Fruit fly (Drosophila melanogaster) whole organism, embryonic: ENCODE results near the gene Drsl2.

Source experiments
- Adf1 ChIP-seq: fragments of 200-800 bp; sonication (Bioruptor generic); IDR thresholded peaks from 2 replicates; pipeline ENCODE4 v1.3.6; 2022; ENCODE audit warnings: missing biosample characterization, missing genetic modification characterization
- Blimp-1 ChIP-seq: fragments of 200-800 bp; sonication (Bioruptor generic); optimal IDR thresholded peaks from 3 replicates; lab custom pipeline; 2018; ENCODE audit warnings: missing biosample characterization, missing genetic modification characterization, mild to moderate bottlenecking, moderate library complexity, missing genetic modification reagents
- BtbVII ChIP-seq: fragments of 200-800 bp; sonication (Bioruptor generic); optimal IDR thresholded peaks from 3 replicates; lab custom pipeline; 2017; ENCODE audit warnings: missing biosample characterization, mild to moderate bottlenecking, missing genetic modification characterization
- Bteb2 ChIP-seq: fragments of 200-800 bp; sonication (Bioruptor generic); optimal IDR thresholded peaks from 2 replicates; lab custom pipeline; 2016; ENCODE audit warnings: missing biosample characterization, missing genetic modification characterization
- CG10274 ChIP-seq: fragments of 200-800 bp; sonication (Bioruptor generic); optimal IDR thresholded peaks from 3 replicates; lab custom pipeline; 2017; ENCODE audit warnings: missing biosample characterization, mild to moderate bottlenecking, missing genetic modification characterization
- CG10959 ChIP-seq: fragments of 200-800 bp; sonication (Bioruptor generic); IDR thresholded peaks from 2 replicates; pipeline ENCODE4 v1.3.6; 2022; ENCODE audit warnings: missing biosample characterization, missing genetic modification characterization
- CG10979 ChIP-seq: fragments of 200-800 bp; sonication (Bioruptor generic); optimal IDR thresholded peaks from 2 replicates; lab custom pipeline; 2018; ENCODE audit warnings: missing biosample characterization, mild to moderate bottlenecking, missing genetic modification characterization, moderate library complexity
- CG15073 ChIP-seq: fragments of 200-800 bp; sonication (Bioruptor generic); optimal IDR thresholded peaks from 2 replicates; lab custom pipeline; 2016; ENCODE audit warnings: missing biosample characterization, missing genetic modification characterization
- CG15269 ChIP-seq: fragments of 200-800 bp; sonication (Bioruptor generic); optimal IDR thresholded peaks from 2 replicates; lab custom pipeline; 2018; ENCODE audit warnings: missing biosample characterization, mild to moderate bottlenecking, missing genetic modification characterization, moderate library complexity
- CG17829 ChIP-seq: fragments of 200-800 bp; optimal IDR thresholded peaks from 2 replicates; lab custom pipeline; 2019; ENCODE audit warnings: missing biosample characterization, mild to moderate bottlenecking, missing genetic modification characterization, moderate library complexity
- CG18262 ChIP-seq: fragments of 200-800 bp; optimal IDR thresholded peaks from 3 replicates; lab custom pipeline; 2019; ENCODE audit warnings: missing biosample characterization, mild to moderate bottlenecking, missing genetic modification characterization, moderate library complexity
- CG30020 ChIP-seq: fragments of 200-800 bp; optimal IDR thresholded peaks from 2 replicates; lab custom pipeline; 2019; ENCODE audit warnings: missing biosample characterization, mild to moderate bottlenecking, missing genetic modification characterization, moderate library complexity
- CG34422 ChIP-seq: fragments of 200-800 bp; sonication (Bioruptor generic); IDR thresholded peaks from 3 replicates; pipeline ENCODE4 v1.3.6; 2022; ENCODE audit warnings: missing biosample characterization, missing genetic modification characterization
- CG7556 ChIP-seq: fragments of 200-800 bp; sonication (Bioruptor generic); optimal IDR thresholded peaks from 2 replicates; lab custom pipeline; 2017; ENCODE audit warnings: missing biosample characterization, mild to moderate bottlenecking, missing genetic modification characterization
- CG7963 ChIP-seq: fragments of 200-800 bp; sonication (Bioruptor generic); IDR thresholded peaks from 3 replicates; pipeline ENCODE4 v1.3.6; 2022; ENCODE audit warnings: missing biosample characterization, missing genetic modification characterization; ENCODE audit not compliant: partially characterized antibody
- CG8281 ChIP-seq: fragments of 200-800 bp; sonication (Bioruptor generic); optimal IDR thresholded peaks from 2 replicates; lab custom pipeline; 2018; ENCODE audit warnings: missing biosample characterization, mild to moderate bottlenecking, missing genetic modification characterization, moderate library complexity
- CG8388 ChIP-seq: fragments of 200-800 bp; sonication (Bioruptor generic); optimal IDR thresholded peaks from 2 replicates; lab custom pipeline; 2019; ENCODE audit warnings: missing biosample characterization, mild to moderate bottlenecking, missing genetic modification characterization, moderate library complexity
- CG9727 ChIP-seq: fragments of 200-800 bp; sonication (Bioruptor generic); optimal IDR thresholded peaks from 3 replicates; lab custom pipeline; 2017; ENCODE audit warnings: missing biosample characterization, mild to moderate bottlenecking, missing genetic modification characterization
- D ChIP-seq, 2 experiments: fragments of 200-800 bp in 1 of 2; fragments of >200 bp in 1 of 2; sonication (Bioruptor generic) in 1 of 2; optimal IDR thresholded peaks; 2 replicates in 1 of 2; 3 replicates in 1 of 2; lab custom pipeline; 2017; ENCODE audit warnings: mild to moderate bottlenecking in 1 of 2, missing biosample characterization in 1 of 2, missing genetic modification characterization in 1 of 2, missing genetic modification reagents in 1 of 2
- Dad ChIP-seq: fragments of 200-800 bp; sonication (Bioruptor generic); optimal IDR thresholded peaks from 3 replicates; lab custom pipeline; 2016; ENCODE audit warnings: missing biosample characterization, missing genetic modification characterization
- E2f1 ChIP-seq: fragments of 200-800 bp; sonication (Bioruptor generic); IDR thresholded peaks from 2 replicates; pipeline ENCODE4 v1.3.6; 2022; ENCODE audit warnings: missing biosample characterization, missing genetic modification characterization
- Ets65A ChIP-seq: fragments of 200-800 bp; sonication (Bioruptor generic); peaks from one replicate; lab custom pipeline; 2016; ENCODE audit warnings: missing biosample characterization, missing genetic modification characterization
- HLHmδ ChIP-seq: fragments of 200-800 bp; sonication (Bioruptor generic); optimal IDR thresholded peaks from 2 replicates; lab custom pipeline; 2018; ENCODE audit warnings: missing biosample characterization, mild to moderate bottlenecking, missing genetic modification characterization, moderate library complexity
- Hand ChIP-seq: fragments of 200-800 bp; sonication (Bioruptor generic); optimal IDR thresholded peaks from 2 replicates; lab custom pipeline; 2017; ENCODE audit warnings: mild to moderate bottlenecking, missing biosample characterization, missing genetic modification reagents, missing genetic modification characterization
- Hr78 ChIP-seq, 2 experiments: fragments of 200-800 bp in 1 of 2; fragments of >200 bp in 1 of 2; sonication (Bioruptor generic) in 1 of 2; optimal IDR thresholded peaks; 2 replicates each; lab custom pipeline; 2017 to 2019; ENCODE audit warnings: missing biosample characterization in 2 of 2, missing genetic modification characterization in 2 of 2, mild to moderate bottlenecking in 1 of 2, moderate library complexity in 1 of 2
- Oli ChIP-seq: fragments of 200-800 bp; sonication (Bioruptor generic); optimal IDR thresholded peaks from 2 replicates; lab custom pipeline; 2018; ENCODE audit warnings: missing biosample characterization, mild to moderate bottlenecking, missing genetic modification characterization, moderate library complexity
- PHDP ChIP-seq: fragments of 200-800 bp; sonication (Bioruptor generic); optimal IDR thresholded peaks from 3 replicates; lab custom pipeline; 2018; ENCODE audit warnings: missing biosample characterization, mild to moderate bottlenecking, missing genetic modification characterization, moderate library complexity
- Sox102F ChIP-seq: fragments of 200-800 bp; sonication (Bioruptor generic); optimal IDR thresholded peaks from 2 replicates; lab custom pipeline; 2018; ENCODE audit warnings: missing biosample characterization, mild to moderate bottlenecking, missing genetic modification characterization, moderate library complexity
- Tbp ChIP-seq: fragments of >200 bp; optimal IDR thresholded peaks from 2 replicates; lab custom pipeline; 2018; ENCODE audit warnings: missing biosample characterization, missing genetic modification characterization
- ab ChIP-seq: fragments of 200-800 bp; sonication (Bioruptor generic); optimal IDR thresholded peaks from 2 replicates; lab custom pipeline; 2016; ENCODE audit warnings: missing biosample characterization, missing genetic modification characterization
- ase ChIP-seq: fragments of 200-800 bp; sonication (Bioruptor generic); IDR thresholded peaks from 3 replicates; pipeline ENCODE4 v1.3.6; 2022; ENCODE audit warnings: missing biosample characterization, missing genetic modification characterization
- bsh ChIP-seq, 2 experiments: fragments of 200-800 bp; sonication (Bioruptor generic); optimal IDR thresholded peaks; 2 replicates each; lab custom pipeline; 2017 to 2018; ENCODE audit warnings: mild to moderate bottlenecking in 2 of 2, missing biosample characterization in 2 of 2, missing genetic modification characterization in 2 of 2, moderate library complexity in 1 of 2
- corto ChIP-seq: fragments of 200-800 bp; sonication (Bioruptor generic); optimal IDR thresholded peaks from 2 replicates; lab custom pipeline; 2016; ENCODE audit warnings: missing biosample characterization, mild to moderate bottlenecking, missing genetic modification characterization, moderate library complexity
- dmrt11E ChIP-seq: fragments of 200-800 bp; sonication (Bioruptor generic); optimal IDR thresholded peaks from 3 replicates; lab custom pipeline; 2018; ENCODE audit warnings: missing biosample characterization, mild to moderate bottlenecking, missing genetic modification characterization, moderate library complexity
- dpn ChIP-seq, 2 experiments: fragments of 200-800 bp; sonication (Bioruptor generic); optimal IDR thresholded peaks; 3 replicates each; lab custom pipeline; 2016; ENCODE audit warnings: missing biosample characterization in 2 of 2, missing genetic modification characterization in 2 of 2
- fru ChIP-seq: fragments of >200 bp; optimal IDR thresholded peaks from 2 replicates; lab custom pipeline; 2017
- gsb-n ChIP-seq: fragments of 200-800 bp; sonication (Bioruptor generic); optimal IDR thresholded peaks from 3 replicates; lab custom pipeline; 2018; ENCODE audit warnings: missing biosample characterization, mild to moderate bottlenecking, missing genetic modification characterization
- insv ChIP-seq, 2 experiments: fragments of 200-800 bp; sonication (Bioruptor generic); optimal IDR thresholded peaks; 3 replicates each; lab custom pipeline; 2016 to 2018; ENCODE audit warnings: missing biosample characterization in 2 of 2, missing genetic modification characterization in 2 of 2
- klu ChIP-seq: fragments of 200-800 bp; sonication (Bioruptor generic); IDR thresholded peaks from 2 replicates; pipeline ENCODE4 v1.3.6; 2022; ENCODE audit warnings: missing biosample characterization, missing genetic modification characterization
- nmo ChIP-seq: fragments of 200-800 bp; sonication (Bioruptor generic); optimal IDR thresholded peaks from 2 replicates; lab custom pipeline; 2018; ENCODE audit warnings: missing biosample characterization, mild to moderate bottlenecking, missing genetic modification characterization, moderate library complexity
- nom ChIP-seq: fragments of 200-800 bp; sonication (Bioruptor generic); optimal IDR thresholded peaks from 2 replicates; lab custom pipeline; 2017; ENCODE audit warnings: missing biosample characterization, missing genetic modification characterization, mild to moderate bottlenecking, moderate library complexity, missing genetic modification reagents
- odd ChIP-seq: fragments of 200-800 bp; sonication (Bioruptor generic); optimal IDR thresholded peaks from 2 replicates; lab custom pipeline; 2017; ENCODE audit warnings: missing biosample characterization, mild to moderate bottlenecking, missing genetic modification characterization
- org-1 ChIP-seq: fragments of 200-800 bp; sonication (Bioruptor generic); optimal IDR thresholded peaks from 2 replicates; lab custom pipeline; 2017; ENCODE audit warnings: missing biosample characterization, missing genetic modification characterization
- pita ChIP-seq: fragments of 200-800 bp; sonication (Bioruptor generic); optimal IDR thresholded peaks from 2 replicates; lab custom pipeline; 2017; ENCODE audit warnings: missing biosample characterization, mild to moderate bottlenecking, missing genetic modification characterization
- rib ChIP-seq: fragments of 200-800 bp; sonication (Bioruptor generic); IDR thresholded peaks from 2 replicates; pipeline ENCODE4 v1.3.6; 2022; ENCODE audit warnings: missing biosample characterization, missing genetic modification characterization
- salm ChIP-seq: fragments of 200-800 bp; sonication (Bioruptor generic); optimal IDR thresholded peaks from 2 replicates; lab custom pipeline; 2018; ENCODE audit warnings: missing biosample characterization, mild to moderate bottlenecking, missing genetic modification characterization
- sc ChIP-seq, 3 experiments: fragments of >200 bp in 2 of 3; fragments of 200-800 bp in 1 of 3; sonication (Bioruptor generic) in 1 of 3; optimal IDR thresholded peaks; 2 replicates in 2 of 3; 3 replicates in 1 of 3; lab custom pipeline; 2017; ENCODE audit warnings: mild to moderate bottlenecking in 1 of 3, missing biosample characterization in 1 of 3, missing genetic modification characterization in 1 of 3, missing genetic modification reagents in 1 of 3
- sens-2 ChIP-seq: fragments of 200-800 bp; sonication (Bioruptor generic); IDR thresholded peaks from 2 replicates; pipeline ENCODE4 v1.3.6; 2022; ENCODE audit warnings: missing biosample characterization, missing genetic modification characterization

Gene Drsl2

dm6 chr3L:3338882-3339590 lies 24.9 kb downstream of the Drsl2 start (continued):
- no peak for TF ChIP-seq rib (GFP tag; lab: Robert Waterston, UW)
- TF ChIP-seq CG8388 (GFP tag; lab: Kevin White, UChicago) = peak; percentile 28
- no peak for TF ChIP-seq Tbp (GFP tag; lab: Kevin White, UChicago)
- peak; percentile 6 for TF ChIP-seq PHDP
- TF ChIP-seq gsb-n = no peak
- peak; percentile 9 for TF ChIP-seq Sox102F (GFP tag; lab: Kevin White, UChicago)
- no peak for TF ChIP-seq sc (optimal IDR thresholded peaks at IDR 0.05; lab: Kevin White, UChicago)
- no peak for TF ChIP-seq sc (GFP tag; optimal IDR thresholded peaks at IDR 0.05; lab: Kevin White, UChicago)
- no peak for TF ChIP-seq D (optimal IDR thresholded peaks at IDR 0.05; lab: Kevin White, UChicago)
- TF ChIP-seq D (GFP tag; optimal IDR thresholded peaks at IDR 0.05; lab: Kevin White, UChicago) = peak; percentile 17
- TF ChIP-seq CG10274 = no peak
- no peak for TF ChIP-seq CG15269 (tag; lab: Kevin White, UChicago)
- no peak for TF ChIP-seq pita (GFP tag; lab: Kevin White, UChicago)
- peak; percentile 38 for TF ChIP-seq nmo (GFP tag; lab: Kevin White, UChicago)
- no peak for TF ChIP-seq CG17829 (tag; lab: Kevin White, UChicago)
- TF ChIP-seq Blimp-1 (GFP tag; lab: Kevin White, UChicago) = peak; percentile 34
- TF ChIP-seq dmrt11E (tag; lab: Kevin White, UChicago) = peak; percentile 30
- TF ChIP-seq nom = peak; percentile 16
- no peak for TF ChIP-seq salm
- no peak for TF ChIP-seq E2f1 (GFP tag; lab: Robert Waterston, UW)
- TF ChIP-seq HLHmδ (GFP tag; lab: Kevin White, UChicago) = no peak
- TF ChIP-seq Hand = no peak
- no peak for TF ChIP-seq org-1 (GFP tag; lab: Kevin White, UChicago)
- TF ChIP-seq CG10959 (GFP tag; lab: Robert Waterston, UW) = no peak
- TF ChIP-seq ab (GFP tag; lab: Kevin White, UChicago) = no peak
- TF ChIP-seq dpn (GFP tag; optimal IDR thresholded peaks at IDR 0.05; lab: Kevin White, UChicago) = no peak
- no peak for TF ChIP-seq fru (lab: Kevin White, UChicago)
- TF ChIP-seq CG8281 (tag; lab: Kevin White, UChicago) = no peak
- no peak for TF ChIP-seq CG15073 (GFP tag; lab: Kevin White, UChicago)
- TF ChIP-seq corto (GFP tag; lab: Kevin White, UChicago) = no peak
- TF ChIP-seq Dad (GFP tag; lab: Kevin White, UChicago) = no peak
- TF ChIP-seq Hr78 (GFP tag; optimal IDR thresholded peaks at IDR 0.05; lab: Kevin White, UChicago) = no peak
- peak; percentile 97 to 99 for TF ChIP-seq insv (GFP tag; optimal IDR thresholded peaks at IDR 0.05; lab: Kevin White, UChicago)
- peak; percentile 36 for TF ChIP-seq CG10979 (tag; lab: Kevin White, UChicago)
- TF ChIP-seq CG34422 (GFP tag; lab: Robert Waterston, UW) = no peak
- TF ChIP-seq BtbVII (GFP tag; lab: Kevin White, UChicago) = no peak
- TF ChIP-seq CG7963 = no peak
- no peak for TF ChIP-seq klu (GFP tag; lab: Robert Waterston, UW)
- no peak for TF ChIP-seq Oli (tag; lab: Kevin White, UChicago)
- TF ChIP-seq CG18262 (tag; lab: Kevin White, UChicago) = peak; percentile 48
- no peak for TF ChIP-seq sens-2 (GFP tag; lab: Robert Waterston, UW)
- peak; percentile 54 to 60 for TF ChIP-seq bsh (GFP tag; optimal IDR thresholded peaks at IDR 0.05; lab: Kevin White, UChicago)
- no peak for TF ChIP-seq CG30020 (tag; lab: Kevin White, UChicago)
- no peak for TF ChIP-seq odd
- no peak for TF ChIP-seq Adf1 (GFP tag; lab: Robert Waterston, UW)
- peak; percentile 11 for TF ChIP-seq CG9727 (GFP tag; lab: Kevin White, UChicago)
- TF ChIP-seq ase (GFP tag; lab: Robert Waterston, UW) = 0 out of 3 replicates have a peak, but pooled peaks have one; percentile 24
- no peak for TF ChIP-seq Bteb2 (GFP tag; lab: Kevin White, UChicago)
- no peak for TF ChIP-seq CG7556 (GFP tag; lab: Kevin White, UChicago)
- TF ChIP-seq Ets65A (GFP tag; lab: Kevin White, UChicago) = no peak
